Worm (Caenorhabditis elegans) whole organism, L4 larva: ENCODE measurements around the gene lec-6.

Source experiments
- jun-1 ChIP-seq: fragments of 150-350 bp; optimal IDR thresholded peaks from 2 replicates; lab custom pipeline; 2014; ENCODE audit warnings: missing biosample characterization, missing genetic modification reagents, missing genetic modification characterization
- nhr-10 ChIP-seq: fragments of 150-350 bp; optimal IDR thresholded peaks from 2 replicates; lab custom pipeline; 2014; ENCODE audit warnings: missing biosample characterization, missing genetic modification characterization
- nhr-11 ChIP-seq: fragments of 150-350 bp; optimal IDR thresholded peaks from 2 replicates; lab custom pipeline; 2014; ENCODE audit warnings: missing biosample characterization, missing genetic modification characterization
- nhr-237 ChIP-seq: sonication (generic microtip); optimal IDR thresholded peaks from 2 replicates; lab custom pipeline; 2017; ENCODE audit warnings: missing biosample characterization, missing genetic modification characterization
- vab-7 ChIP-seq: fragments of 200-800 bp; sonication (Bioruptor generic); IDR thresholded peaks from 2 replicates; pipeline ENCODE4 v1.3.6; 2022; ENCODE audit warnings: missing genetic modification reagents, missing genetic modification characterization, missing compliant biosample characterization

ce11 chrIII:600316-600932 lies at the start of gene lec-6:
- TF ChIP-seq nhr-237 (no peak), vab-7 (GFP tag; lab: Robert Waterston, UW) (no peak), nhr-10 (tag; lab: Kevin White, UChicago) (peak; percentile 12), jun-1 (tag; lab: Kevin White, UChicago) (peak; percentile 22), nhr-11 (no peak)
